Worm (Caenorhabditis elegans) whole organism, late embryonic: ENCODE measurements around the gene rab-6.1.

Source experiments
- C08G9.2 ChIP-seq: sonication (generic microtip); optimal IDR thresholded peaks from 2 replicates; lab custom pipeline; 2016; ENCODE audit warnings: mild to moderate bottlenecking, missing genetic modification characterization, moderate library complexity, missing compliant biosample characterization
- K02D7.2 ChIP-seq: sonication (generic microtip); optimal IDR thresholded peaks from 2 replicates; lab custom pipeline; 2017; ENCODE audit warnings: mild to moderate bottlenecking, missing genetic modification characterization, missing compliant biosample characterization
- K09A11.1 ChIP-seq: sonication (generic microtip); optimal IDR thresholded peaks from 2 replicates; lab custom pipeline; 2017; ENCODE audit warnings: antibody characterized with exemption, mild to moderate bottlenecking, missing genetic modification characterization, missing compliant biosample characterization; ENCODE audit not compliant: insufficient read depth
- ahr-1 ChIP-seq: sonication (generic microtip); optimal IDR thresholded peaks from 2 replicates; lab custom pipeline; 2016; ENCODE audit warnings: missing genetic modification characterization, missing compliant biosample characterization
- ama-1 ChIP-seq: fragments of 150-350 bp; optimal IDR thresholded peaks from 2 replicates; lab custom pipeline; 2014
- ceh-18 ChIP-seq: sonication (generic microtip); optimal IDR thresholded peaks from 2 replicates; lab custom pipeline; 2016; ENCODE audit warnings: missing genetic modification characterization, missing compliant biosample characterization
- ceh-19 ChIP-seq: fragments of 200-800 bp; sonication (Bioruptor generic); optimal IDR thresholded peaks from 2 replicates; lab custom pipeline; 2018; ENCODE audit warnings: mild to moderate bottlenecking, missing genetic modification characterization, missing compliant biosample characterization
- ceh-30 ChIP-seq: fragments of 150-350 bp; optimal IDR thresholded peaks from 2 replicates; lab custom pipeline; 2014; ENCODE audit warnings: missing biosample characterization, missing genetic modification characterization
- ceh-31 ChIP-seq: sonication (generic microtip); optimal IDR thresholded peaks from 2 replicates; lab custom pipeline; 2016; ENCODE audit warnings: missing genetic modification characterization, missing compliant biosample characterization
- ceh-34 ChIP-seq: sonication (generic microtip); optimal IDR thresholded peaks from 2 replicates; lab custom pipeline; 2016; ENCODE audit warnings: mild to moderate bottlenecking, missing genetic modification characterization, missing compliant biosample characterization
- ceh-45 ChIP-seq: fragments of 200-800 bp; sonication (Bioruptor generic); IDR thresholded peaks from 2 replicates; pipeline ENCODE4 v1.3.6; 2022; ENCODE audit warnings: missing genetic modification reagents, missing genetic modification characterization, missing compliant biosample characterization
- ceh-6 ChIP-seq: fragments of 200-800 bp; sonication (Bioruptor generic); optimal IDR thresholded peaks from 2 replicates; lab custom pipeline; 2018; ENCODE audit warnings: mild to moderate bottlenecking, missing genetic modification characterization, missing compliant biosample characterization
- dmd-4 ChIP-seq: sonication (generic microtip); optimal IDR thresholded peaks from 2 replicates; lab custom pipeline; 2016; ENCODE audit warnings: borderline replicate concordance, missing genetic modification characterization, missing compliant biosample characterization
- dve-1 ChIP-seq: sonication (generic microtip); optimal IDR thresholded peaks from 2 replicates; lab custom pipeline; 2017; ENCODE audit warnings: antibody characterized with exemption, mild to moderate bottlenecking, missing genetic modification characterization, missing compliant biosample characterization
- elt-2 ChIP-seq: sonication (generic microtip); optimal IDR thresholded peaks from 2 replicates; lab custom pipeline; 2016; ENCODE audit warnings: missing genetic modification reagents, missing genetic modification characterization, missing compliant biosample characterization
- ets-4 ChIP-seq: sonication (generic microtip); optimal IDR thresholded peaks from 2 replicates; lab custom pipeline; 2016; ENCODE audit warnings: missing genetic modification characterization, missing compliant biosample characterization
- fkh-10 ChIP-seq: fragments of 150-350 bp; optimal IDR thresholded peaks from 2 replicates; lab custom pipeline; 2014; ENCODE audit warnings: missing biosample characterization, missing genetic modification reagents, missing genetic modification characterization
- hlh-13 ChIP-seq: fragments of 200-800 bp; sonication (Bioruptor generic); optimal IDR thresholded peaks from 2 replicates; lab custom pipeline; 2018; ENCODE audit warnings: mild to moderate bottlenecking, missing genetic modification characterization, missing compliant biosample characterization
- hlh-30 ChIP-seq: sonication (generic microtip); optimal IDR thresholded peaks from 2 replicates; lab custom pipeline; 2017; ENCODE audit warnings: antibody characterized with exemption, missing genetic modification characterization, missing compliant biosample characterization; ENCODE audit not compliant: insufficient read depth
- hlh-8 ChIP-seq: sonication (generic microtip); optimal IDR thresholded peaks from 2 replicates; lab custom pipeline; 2016; ENCODE audit warnings: missing genotype, missing genetic modification characterization, missing compliant biosample characterization
- lim-6 ChIP-seq: sonication (generic microtip); optimal IDR thresholded peaks from 2 replicates; lab custom pipeline; 2016; ENCODE audit warnings: missing genetic modification characterization, missing compliant biosample characterization
- mec-3 ChIP-seq: sonication (generic microtip); optimal IDR thresholded peaks from 2 replicates; lab custom pipeline; 2016; ENCODE audit warnings: borderline replicate concordance, missing genetic modification characterization, missing compliant biosample characterization
- nhr-11 ChIP-seq: fragments of 150-350 bp; optimal IDR thresholded peaks from 2 replicates; lab custom pipeline; 2014; ENCODE audit warnings: missing biosample characterization, missing genetic modification characterization
- npax-4 ChIP-seq: sonication (generic microtip); optimal IDR thresholded peaks from 2 replicates; lab custom pipeline; 2016; ENCODE audit warnings: missing genetic modification characterization, missing compliant biosample characterization
- odd-2 ChIP-seq: sonication (generic microtip); optimal IDR thresholded peaks from 2 replicates; lab custom pipeline; 2017; ENCODE audit warnings: antibody characterized with exemption, mild to moderate bottlenecking, missing genetic modification characterization, missing compliant biosample characterization
- pax-1 ChIP-seq: fragments of 150-350 bp; optimal IDR thresholded peaks from 2 replicates; lab custom pipeline; 2014; ENCODE audit warnings: missing biosample characterization, missing genetic modification characterization
- pha-4 ChIP-seq: fragments of 150-350 bp; optimal IDR thresholded peaks from 2 replicates; lab custom pipeline; 2018; ENCODE audit warnings: missing biosample characterization, missing genetic modification reagents, missing genetic modification characterization
- pqm-1 ChIP-seq: sonication (generic microtip); optimal IDR thresholded peaks from 2 replicates; lab custom pipeline; 2016; ENCODE audit warnings: missing genetic modification characterization, missing compliant biosample characterization
- sox-4 ChIP-seq: sonication (generic microtip); optimal IDR thresholded peaks from 2 replicates; lab custom pipeline; 2017; ENCODE audit warnings: mild to moderate bottlenecking, missing genetic modification characterization, inconsistent platforms, missing compliant biosample characterization
- tbx-2 ChIP-seq: sonication (generic microtip); optimal IDR thresholded peaks from 2 replicates; lab custom pipeline; 2016; ENCODE audit warnings: missing genetic modification characterization, missing compliant biosample characterization
- tbx-7 ChIP-seq: sonication (generic microtip); optimal IDR thresholded peaks from 2 replicates; lab custom pipeline; 2016; ENCODE audit warnings: missing genotype, missing genetic modification characterization, missing compliant biosample characterization
- ttx-3 ChIP-seq: sonication (generic microtip); optimal IDR thresholded peaks from 2 replicates; lab custom pipeline; 2016; ENCODE audit warnings: missing genetic modification reagents, missing genetic modification characterization, missing compliant biosample characterization
- unc-3 ChIP-seq, 2 experiments: fragments of 200-800 bp in 1 of 2; sonication (Bioruptor generic) in 1 of 2; sonication (generic microtip) in 1 of 2; conservative IDR thresholded peaks in 1 of 2; optimal IDR thresholded peaks in 1 of 2; 2 replicates each; pipeline versions ENCODE4 v1.3.6 to Lab custom; 2016 to 2022; ENCODE audit warnings: missing compliant biosample characterization in 2 of 2, missing genetic modification characterization in 2 of 2, missing genetic modification reagents in 1 of 2
- unc-55 ChIP-seq: sonication (generic microtip); optimal IDR thresholded peaks from 2 replicates; lab custom pipeline; 2017; ENCODE audit warnings: missing biosample characterization, missing genetic modification reagents, missing genetic modification characterization
- ztf-16 ChIP-seq: sonication (generic microtip); optimal IDR thresholded peaks from 2 replicates; lab custom pipeline; 2017; ENCODE audit warnings: missing genetic modification characterization, missing compliant biosample characterization

Gene rab-6.1

ce11 chrIII:9051119-9051597 lies 45.4 kb upstream of the rab-6.1 start (continued):
- TF ChIP-seq pax-1 (tag; lab: Kevin White, UChicago) (no peak), nhr-11 (tag; lab: Kevin White, UChicago) (no peak), ets-4 (tag; lab: Kevin White, UChicago) (no peak), ceh-34 (tag; lab: Kevin White, UChicago) (no peak), hlh-30 (no peak), elt-2 (tag; lab: Kevin White, UChicago) (no peak), lim-6 (no peak), pha-4 (tag; lab: Kevin White, UChicago) (no peak), ttx-3 (no peak), ceh-6 (GFP tag; lab: Kevin White, UChicago) (no peak), ceh-30 (tag; lab: Kevin White, UChicago) (peak; percentile 78), K09A11.1 (tag; lab: Kevin White, UChicago) (no peak), npax-4 (tag; lab: Kevin White, UChicago) (no peak), ama-1 (lab: Kevin White, UChicago) (peak; percentile 49), ceh-18 (tag; lab: Kevin White, UChicago) (no peak)
- TF ChIP-seq, all 69 proteins: peak for 5

ce11 chrIII:9050600-9050999 lies 44.8 kb upstream of the rab-6.1 start, which contains the start of gene ikke-1:
TSS of gene ikke-1 (minus strand) at chrIII:9050700.
- TF ChIP-seq pqm-1 (tag; lab: Kevin White, UChicago) (no peak), hlh-8 (tag; lab: Kevin White, UChicago) (no peak), ceh-34 (tag; lab: Kevin White, UChicago) (no peak)

- TF ChIP-seq ttx-3 (no peak), hlh-13 (GFP tag; lab: Kevin White, UChicago) (no peak), tbx-7 (tag; lab: Kevin White, UChicago) (no peak), ceh-19 (no peak), ceh-45 (no peak), sox-4 (tag; lab: Kevin White, UChicago) (no peak), hlh-8 (tag; lab: Kevin White, UChicago) (no peak), dve-1 (no peak), ahr-1 (tag; lab: Kevin White, UChicago) (no peak), ceh-34 (tag; lab: Kevin White, UChicago) (no peak), elt-2 (tag; lab: Kevin White, UChicago) (no peak), dmd-4 (tag; lab: Kevin White, UChicago) (no peak)
These were observed 41.5 kb upstream of the rab-6.1 start for ce11 chrIII:9047260-9047659.

- TF ChIP-seq unc-55: no peak
- TF ChIP-seq odd-2 (tag; lab: Kevin White, UChicago): no peak
- TF ChIP-seq ceh-30 (tag; lab: Kevin White, UChicago): no peak
- no peak for TF ChIP-seq elt-2 (tag; lab: Kevin White, UChicago)
- no peak for TF ChIP-seq fkh-10
- TF ChIP-seq tbx-2 (tag; lab: Kevin White, UChicago): no peak
- no peak for TF ChIP-seq sox-4 (tag; lab: Kevin White, UChicago)
- no peak for TF ChIP-seq unc-3 (GFP tag; conservative IDR thresholded peaks at IDR 0.05; lab: Robert Waterston, UW)
- no peak for TF ChIP-seq unc-3 (tag; optimal IDR thresholded peaks at IDR 0.05; lab: Kevin White, UChicago)
- no peak for TF ChIP-seq hlh-8 (tag; lab: Kevin White, UChicago)
- no peak for TF ChIP-seq ceh-19
- no peak for TF ChIP-seq ztf-16 (tag; lab: Kevin White, UChicago)
- no peak for TF ChIP-seq K02D7.2 (tag; lab: Kevin White, UChicago)
- no peak for TF ChIP-seq C08G9.2 (tag; lab: Kevin White, UChicago)
- TF ChIP-seq ceh-31 (tag; lab: Kevin White, UChicago): no peak
- TF ChIP-seq pqm-1 (tag; lab: Kevin White, UChicago): no peak
- no peak for TF ChIP-seq mec-3 (tag; lab: Kevin White, UChicago)
- TF ChIP-seq pax-1 (tag; lab: Kevin White, UChicago): no peak
These were observed 40.1 kb upstream of the rab-6.1 start, which contains the start of gene R107.2 for ce11 chrIII:9045838-9046237. TSS of gene R107.2 (minus strand) at chrIII:9045938.
